Fruit fly (Drosophila melanogaster) whole organism, prepupa: ENCODE measurements around the gene CG8870.

Experiments used
- CG10631 ChIP-seq: fragments of 200-800 bp; sonication (Bioruptor generic); optimal IDR thresholded peaks from 2 replicates; lab custom pipeline; 2016; ENCODE audit warnings: missing biosample characterization, missing genetic modification characterization
- CG11294 ChIP-seq: fragments of 200-800 bp; sonication (Bioruptor generic); IDR thresholded peaks from 2 replicates; pipeline ENCODE4 v1.3.6; 2022; ENCODE audit warnings: missing biosample characterization, missing genetic modification characterization
- CG11762 ChIP-seq: fragments of 200-800 bp; sonication (Bioruptor generic); optimal IDR thresholded peaks from 3 replicates; lab custom pipeline; 2016; ENCODE audit warnings: missing biosample characterization, missing genetic modification characterization; ENCODE audit not compliant: insufficient read depth
- CG32006 ChIP-seq: fragments of 200-800 bp; sonication (Bioruptor generic); optimal IDR thresholded peaks from 3 replicates; lab custom pipeline; 2017; ENCODE audit warnings: missing biosample characterization, mild to moderate bottlenecking, missing genetic modification characterization
- CG3919 ChIP-seq: fragments of 200-800 bp; sonication (Bioruptor generic); optimal IDR thresholded peaks from 3 replicates; lab custom pipeline; 2016; ENCODE audit warnings: missing biosample characterization, missing genetic modification characterization
- CG4318 ChIP-seq: fragments of 200-800 bp; sonication (Bioruptor generic); optimal IDR thresholded peaks from 3 replicates; lab custom pipeline; 2017; ENCODE audit warnings: missing biosample characterization, mild to moderate bottlenecking, missing genetic modification characterization
- acj6 ChIP-seq: fragments of 200-800 bp; sonication (Bioruptor generic); optimal IDR thresholded peaks from 3 replicates; lab custom pipeline; 2016; ENCODE audit warnings: missing biosample characterization, missing genetic modification characterization
- dac ChIP-seq: fragments of 200-800 bp; sonication (Bioruptor generic); optimal IDR thresholded peaks from 2 replicates; lab custom pipeline; 2017; ENCODE audit warnings: missing biosample characterization, mild to moderate bottlenecking, missing genetic modification characterization
- eg ChIP-seq: fragments of 200-800 bp; sonication (Bioruptor generic); IDR thresholded peaks from 3 replicates; pipeline ENCODE4 v1.3.6; 2022; ENCODE audit warnings: missing biosample characterization, missing genetic modification characterization
- pdm3 ChIP-seq: fragments of 200-800 bp; sonication (Bioruptor generic); optimal IDR thresholded peaks from 3 replicates; lab custom pipeline; 2016; ENCODE audit warnings: missing biosample characterization, missing genetic modification characterization

DNA sequence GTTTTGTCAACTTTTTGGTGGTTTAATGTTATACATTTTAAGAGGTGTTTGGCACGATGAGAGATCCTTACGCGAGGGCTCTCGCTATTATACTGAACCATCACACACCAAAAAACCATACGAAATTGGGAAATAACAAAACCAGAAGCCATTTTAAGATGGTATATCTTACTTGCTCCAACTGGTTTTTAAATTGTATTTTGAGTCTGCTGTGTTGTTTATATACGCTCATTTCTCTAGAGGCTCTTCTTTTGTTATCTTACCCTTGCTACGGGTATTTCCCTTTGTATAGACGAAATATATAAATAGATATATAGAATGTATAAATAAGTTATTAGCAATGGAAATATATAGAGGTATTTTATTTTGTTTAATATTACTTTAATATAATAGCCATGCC, 27.3 kb downstream of the CG8870 start, which contains the start of gene yellow-e2:
- no peak for TF ChIP-seq dac (GFP tag; lab: Kevin White, UChicago)
- TF ChIP-seq CG11762 (GFP tag; lab: Kevin White, UChicago), result no peak
- TF ChIP-seq pdm3 (GFP tag; lab: Kevin White, UChicago), result no peak
- TF ChIP-seq eg (GFP tag; lab: Robert Waterston, UW), result no peak
- TF ChIP-seq CG4318 (GFP tag; lab: Kevin White, UChicago), result no peak
- TF ChIP-seq CG10631 (GFP tag; lab: Kevin White, UChicago), result no peak
- TF ChIP-seq CG11294 (GFP tag; lab: Robert Waterston, UW), result no peak
- TF ChIP-seq CG3919 (GFP tag; lab: Kevin White, UChicago), result no peak
- TF ChIP-seq acj6 (GFP tag; lab: Kevin White, UChicago), result no peak
- no peak for TF ChIP-seq CG32006 (GFP tag; lab: Kevin White, UChicago)
